Worm (Caenorhabditis elegans) whole organism, L1 larva: Measurements from ENCODE around the gene set-22.

Source experiments
- Y116A8C.19 ChIP-seq: sonication (generic microtip); optimal IDR thresholded peaks from 2 replicates; lab custom pipeline; 2016; ENCODE audit warnings: missing compliant biosample characterization, missing genetic modification characterization, borderline replicate concordance
- ceh-63 ChIP-seq: fragments of 200-800 bp; sonication (Bioruptor generic); optimal IDR thresholded peaks from 2 replicates; lab custom pipeline; 2018; ENCODE audit warnings: mild to moderate bottlenecking, missing genetic modification characterization, missing compliant biosample characterization
- ceh-88 ChIP-seq: fragments of 200-800 bp; sonication (Bioruptor generic); IDR thresholded peaks from 2 replicates; pipeline ENCODE4 v1.3.6; 2022; ENCODE audit warnings: missing genetic modification characterization, missing compliant biosample characterization
- ces-1 ChIP-seq: fragments of 150-350 bp; optimal IDR thresholded peaks from 2 replicates; lab custom pipeline; 2014; ENCODE audit warnings: missing biosample characterization, missing genetic modification reagents, missing genetic modification characterization
- dpl-1 ChIP-seq, 3 experiments: fragments of 150-350 bp in 2 of 3; sonication (generic microtip) in 1 of 3; optimal IDR thresholded peaks; 2 replicates each; lab custom pipeline; 2014 to 2017; ENCODE audit warnings: missing biosample characterization in 3 of 3, missing genetic modification characterization in 3 of 3, missing genetic modification reagents in 3 of 3
- efl-1 ChIP-seq, 4 experiments: fragments of 150-350 bp; optimal IDR thresholded peaks in 3 of 4; peaks in 1 of 4; 1 replicate in 1 of 4; 2 replicates in 3 of 4; lab custom pipeline; 2014; ENCODE audit warnings: missing biosample characterization in 2 of 4, missing genetic modification characterization in 2 of 4, missing genetic modification reagents in 2 of 4
- egl-13 ChIP-seq: sonication (generic microtip); optimal IDR thresholded peaks from 2 replicates; lab custom pipeline; 2016; ENCODE audit warnings: missing genotype, missing genetic modification reagents, missing genetic modification characterization, missing compliant biosample characterization
- ets-5 ChIP-seq: fragments of 200-800 bp; sonication (Bioruptor generic); IDR thresholded peaks from 2 replicates; pipeline ENCODE4 v1.3.6; 2022; ENCODE audit warnings: missing genetic modification characterization, missing compliant biosample characterization
- hlh-17 ChIP-seq: fragments of 200-800 bp; sonication (Bioruptor generic); optimal IDR thresholded peaks from 2 replicates; lab custom pipeline; 2018; ENCODE audit warnings: missing genetic modification characterization, mild to moderate bottlenecking, missing compliant biosample characterization, moderate library complexity, borderline replicate concordance
- hlh-4 ChIP-seq: sonication (generic microtip); optimal IDR thresholded peaks from 2 replicates; lab custom pipeline; 2016; ENCODE audit warnings: mild to moderate bottlenecking, missing genetic modification characterization, missing compliant biosample characterization
- hpl-2 ChIP-seq: fragments of 150-350 bp; optimal IDR thresholded peaks from 2 replicates; lab custom pipeline; 2014; ENCODE audit warnings: missing biosample characterization, missing genetic modification reagents, missing genetic modification characterization
- irx-1 ChIP-seq: sonication (generic microtip); optimal IDR thresholded peaks from 2 replicates; lab custom pipeline; 2016; ENCODE audit warnings: missing genetic modification characterization, missing compliant biosample characterization
- isw-1 ChIP-seq: fragments of 200-800 bp; sonication (Bioruptor generic); IDR thresholded peaks from 2 replicates; pipeline ENCODE4 v1.3.6; 2022; ENCODE audit warnings: missing genetic modification characterization, missing compliant biosample characterization
- jun-1 ChIP-seq: fragments of 150-350 bp; optimal IDR thresholded peaks from 2 replicates; lab custom pipeline; 2014; ENCODE audit warnings: missing biosample characterization, missing genetic modification reagents, missing genetic modification characterization
- lin-13 ChIP-seq: fragments of 150-350 bp; optimal IDR thresholded peaks from 2 replicates; lab custom pipeline; 2014; ENCODE audit warnings: missing biosample characterization, missing genetic modification reagents, missing genetic modification characterization
- lin-35 ChIP-seq, 2 experiments: fragments of 150-350 bp; optimal IDR thresholded peaks; 2 replicates each; lab custom pipeline; 2014; ENCODE audit warnings: missing biosample characterization in 2 of 2, missing genetic modification characterization in 2 of 2, missing genetic modification reagents in 2 of 2
- lsy-2 ChIP-seq, 2 experiments: fragments of 150-350 bp; optimal IDR thresholded peaks; 2 replicates each; lab custom pipeline; 2014; ENCODE audit warnings: missing biosample characterization in 2 of 2, missing genetic modification characterization in 2 of 2
- mep-1 ChIP-seq: fragments of 150-350 bp; optimal IDR thresholded peaks from 2 replicates; lab custom pipeline; 2014; ENCODE audit warnings: missing biosample characterization, missing genetic modification characterization
- nhr-11 ChIP-seq: fragments of 150-350 bp; optimal IDR thresholded peaks from 2 replicates; lab custom pipeline; 2014; ENCODE audit warnings: missing biosample characterization, missing genetic modification characterization
- nhr-12 ChIP-seq: sonication (generic microtip); optimal IDR thresholded peaks from 2 replicates; lab custom pipeline; 2017; ENCODE audit warnings: missing biosample characterization, missing genetic modification characterization
- nhr-28 ChIP-seq: fragments of 150-350 bp; optimal IDR thresholded peaks from 2 replicates; lab custom pipeline; 2014; ENCODE audit warnings: missing biosample characterization, missing genetic modification characterization
- nhr-77 ChIP-seq: fragments of 150-350 bp; optimal IDR thresholded peaks from 2 replicates; lab custom pipeline; 2014; ENCODE audit warnings: missing biosample characterization, missing genetic modification characterization
- nhr-84 ChIP-seq: sonication (generic microtip); optimal IDR thresholded peaks from 2 replicates; lab custom pipeline; 2017; ENCODE audit warnings: missing biosample characterization, missing genetic modification characterization
- nhr-85 ChIP-seq: sonication (generic microtip); peaks from one replicate; lab custom pipeline; 2016; ENCODE audit warnings: missing genetic modification characterization, inconsistent platforms, missing compliant biosample characterization
- pag-3 ChIP-seq: sonication (generic microtip); optimal IDR thresholded peaks from 2 replicates; lab custom pipeline; 2017; ENCODE audit warnings: missing genetic modification characterization, mild to moderate bottlenecking, missing compliant biosample characterization, antibody characterized with exemption, borderline replicate concordance; ENCODE audit not compliant: insufficient read depth
- rnt-1 ChIP-seq: sonication (generic microtip); optimal IDR thresholded peaks from 2 replicates; lab custom pipeline; 2016; ENCODE audit warnings: mild to moderate bottlenecking, missing genetic modification characterization, moderate library complexity, missing compliant biosample characterization
- snu-23 ChIP-seq: sonication (generic microtip); optimal IDR thresholded peaks from 2 replicates; lab custom pipeline; 2016; ENCODE audit warnings: missing genetic modification characterization, missing compliant biosample characterization
- sox-4 ChIP-seq: sonication (generic microtip); optimal IDR thresholded peaks from 2 replicates; lab custom pipeline; 2016; ENCODE audit warnings: missing genetic modification characterization, missing compliant biosample characterization
- sptf-1 ChIP-seq: fragments of 150-350 bp; optimal IDR thresholded peaks from 2 replicates; lab custom pipeline; 2014; ENCODE audit warnings: missing biosample characterization, missing genetic modification characterization
- sup-37 ChIP-seq: fragments of 200-800 bp; sonication (Bioruptor generic); optimal IDR thresholded peaks from 2 replicates; lab custom pipeline; 2018; ENCODE audit warnings: mild to moderate bottlenecking, missing genetic modification characterization, missing compliant biosample characterization
- swsn-7 ChIP-seq: sonication (generic microtip); optimal IDR thresholded peaks from 2 replicates; lab custom pipeline; 2016; ENCODE audit warnings: missing genetic modification characterization, missing compliant biosample characterization
- unc-130 ChIP-seq: fragments of 150-350 bp; optimal IDR thresholded peaks from 2 replicates; lab custom pipeline; 2017; ENCODE audit warnings: missing biosample characterization, missing genetic modification characterization, inconsistent platforms
- zag-1 ChIP-seq: fragments of 150-350 bp; optimal IDR thresholded peaks from 2 replicates; lab custom pipeline; 2014; ENCODE audit warnings: missing biosample characterization, missing genetic modification characterization

Gene set-22

ce11 chrV:10421802-10422201 lies 14.9 kb upstream of the set-22 start, which contains the start of gene col-13:
Gene col-13, minus strand, starts transcription at chrV:10421902.
- no peak for TF ChIP-seq lin-35 (GFP tag; optimal IDR thresholded peaks at IDR 0.05; lab: Kevin White, UChicago)
- no peak for TF ChIP-seq jun-1
- no peak for TF ChIP-seq ceh-63 (GFP tag; lab: Kevin White, UChicago)
- TF ChIP-seq nhr-84 (tag; lab: Kevin White, UChicago), result no peak
- no peak for TF ChIP-seq nhr-11 (tag; lab: Kevin White, UChicago)
- TF ChIP-seq efl-1 (optimal IDR thresholded peaks at IDR 0.05; lab: Kevin White, UChicago), result no peak
- TF ChIP-seq efl-1 (GFP tag; optimal IDR thresholded peaks at IDR 0.05 in 1 of 2; lab: Kevin White, UChicago), result no peak
- no peak for TF ChIP-seq hlh-4 (tag; lab: Kevin White, UChicago)
- TF ChIP-seq sup-37 (GFP tag; lab: Kevin White, UChicago), result no peak
- no peak for TF ChIP-seq isw-1 (GFP tag; lab: Robert Waterston, UW)
- no peak for TF ChIP-seq ets-5 (GFP tag; lab: Robert Waterston, UW)
- TF ChIP-seq lin-13 (GFP tag; lab: Kevin White, UChicago), result no peak

- peak; percentile 64 for TF ChIP-seq nhr-85 (tag; lab: Kevin White, UChicago)
- TF ChIP-seq lin-13 (GFP tag; lab: Kevin White, UChicago), result no peak
- TF ChIP-seq, all 84 proteins: peak for 1
Observed at ce11 chrV:10423511-10423910, 13.2 kb upstream of the set-22 start.

ce11 chrV:10425098-10425497 lies 11.6 kb upstream of the set-22 start, which contains the start of gene col-12:
Gene col-12, minus strand, starts transcription at chrV:10425198.
- no peak for TF ChIP-seq swsn-7 (tag; lab: Kevin White, UChicago)
- no peak for TF ChIP-seq unc-130 (tag; lab: Kevin White, UChicago)
- no peak for TF ChIP-seq lsy-2 (tag; optimal IDR thresholded peaks at IDR 0.05; lab: Kevin White, UChicago)
- no peak for TF ChIP-seq ceh-88 (GFP tag; lab: Robert Waterston, UW)
- TF ChIP-seq sox-4 (tag; lab: Kevin White, UChicago), result no peak
- TF ChIP-seq hlh-17 (GFP tag; lab: Kevin White, UChicago), result no peak
- TF ChIP-seq dpl-1 (GFP tag; optimal IDR thresholded peaks at IDR 0.05; lab: Kevin White, UChicago), result no peak
- TF ChIP-seq ces-1 (GFP tag; lab: Kevin White, UChicago), result no peak
- no peak for TF ChIP-seq nhr-28 (tag; lab: Kevin White, UChicago)
- TF ChIP-seq mep-1 (tag; lab: Kevin White, UChicago), result no peak
- no peak for TF ChIP-seq nhr-12 (tag; lab: Kevin White, UChicago)
- TF ChIP-seq ceh-63 (GFP tag; lab: Kevin White, UChicago), result no peak
- TF ChIP-seq irx-1, result no peak
- TF ChIP-seq Y116A8C.19 (tag; lab: Kevin White, UChicago), result no peak

ce11 chrV:10426253-10426652 lies 10.5 kb upstream of the set-22 start, which contains the start of gene apc-10:
Gene apc-10, minus strand, starts transcription at chrV:10426353.
- TF ChIP-seq snu-23, result no peak
- TF ChIP-seq egl-13, result no peak
- TF ChIP-seq sptf-1 (tag; lab: Kevin White, UChicago), result no peak

- TF ChIP-seq nhr-77 (tag; lab: Kevin White, UChicago) (no peak), pag-3 (tag; lab: Kevin White, UChicago) (no peak), rnt-1 (tag; lab: Kevin White, UChicago) (no peak), hpl-2 (GFP tag; lab: Kevin White, UChicago) (no peak), swsn-7 (tag; lab: Kevin White, UChicago) (no peak), zag-1 (tag; lab: Kevin White, UChicago) (no peak), lsy-2 (tag; optimal IDR thresholded peaks at IDR 0.05; lab: Kevin White, UChicago) (no peak)
Observed at ce11 chrV:10428608-10429007, 8.1 kb upstream of the set-22 start, which contains the start of gene tag-314. Gene tag-314, minus strand, starts transcription at chrV:10428708.
